Fruit fly (Drosophila melanogaster) whole organism, prepupa: ENCODE results near the gene Nak.

Experiments used
- Blimp-1 ChIP-seq: fragments of 200-800 bp; sonication (Bioruptor generic); optimal IDR thresholded peaks from 3 replicates; lab custom pipeline; 2017; ENCODE audit warnings: missing biosample characterization, missing genetic modification characterization, mild to moderate bottlenecking, moderate library complexity, missing genetic modification reagents
- CG3032 ChIP-seq: fragments of 200-800 bp; optimal IDR thresholded peaks from 2 replicates; lab custom pipeline; 2019; ENCODE audit warnings: missing biosample characterization, mild to moderate bottlenecking, missing genetic modification characterization, moderate library complexity
- CG6854 ChIP-seq: fragments of 200-800 bp; sonication (Bioruptor generic); optimal IDR thresholded peaks from 2 replicates; lab custom pipeline; 2017; ENCODE audit warnings: missing biosample characterization, mild to moderate bottlenecking, missing genetic modification characterization
- Gug ChIP-seq: fragments of 200-800 bp; sonication (Bioruptor generic); IDR thresholded peaks from 2 replicates; pipeline ENCODE4 v1.3.6; 2022; ENCODE audit warnings: missing biosample characterization, missing genetic modification characterization
- OdsH ChIP-seq: fragments of 200-800 bp; sonication (Bioruptor generic); optimal IDR thresholded peaks from 3 replicates; lab custom pipeline; 2016; ENCODE audit warnings: missing biosample characterization, missing genetic modification characterization
- fd85E ChIP-seq: fragments of 200-800 bp; sonication (Bioruptor generic); optimal IDR thresholded peaks from 3 replicates; lab custom pipeline; 2016; ENCODE audit warnings: missing biosample characterization, missing genetic modification characterization
- pdm3 ChIP-seq: fragments of 200-800 bp; sonication (Bioruptor generic); optimal IDR thresholded peaks from 3 replicates; lab custom pipeline; 2016; ENCODE audit warnings: missing biosample characterization, missing genetic modification characterization
- vri ChIP-seq: fragments of 200-800 bp; sonication (Bioruptor generic); optimal IDR thresholded peaks from 3 replicates; lab custom pipeline; 2016; ENCODE audit warnings: missing biosample characterization, mild to moderate bottlenecking, missing genetic modification characterization

DNA sequence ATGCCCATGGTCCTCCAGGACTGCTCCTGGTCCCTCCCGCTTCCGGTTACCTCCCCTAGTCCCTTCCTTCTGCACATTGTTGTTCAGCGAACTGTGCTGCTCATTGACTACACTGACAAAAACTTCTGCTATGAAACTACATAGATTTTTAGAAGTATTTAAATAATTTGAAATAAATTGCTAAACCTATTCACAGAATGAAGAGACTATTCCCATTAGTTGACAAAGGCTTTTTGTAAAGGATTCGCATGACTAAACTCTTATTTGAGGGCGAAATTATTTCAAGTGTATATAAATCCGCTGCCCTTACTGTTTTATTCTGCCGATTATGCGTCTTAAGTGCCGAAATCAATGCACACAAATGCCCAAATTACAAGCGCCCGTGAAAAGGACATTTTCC is 47.3 kb downstream of the Nak start:
- TF ChIP-seq Blimp-1 (GFP tag; lab: Kevin White, UChicago) (no peak), OdsH (GFP tag; lab: Kevin White, UChicago) (no peak), fd85E (no peak), CG3032 (tag; lab: Kevin White, UChicago) (no peak), Gug (no peak), pdm3 (no peak), vri (GFP tag; lab: Kevin White, UChicago) (no peak), CG6854 (GFP tag; lab: Kevin White, UChicago) (no peak)
